Worm (Caenorhabditis elegans) whole organism, late embryonic: ENCODE data around the gene Y41D4B.11.
"Not testable (repeated sequence)": the region's sequence is repeated elsewhere in the genome, so short reads cannot be mapped to it uniquely, and the experiment has no call there.

ENCODE experiments used
- C08G9.2 ChIP-seq: sonication (generic microtip); optimal IDR thresholded peaks from 2 replicates; lab custom pipeline; 2016; ENCODE audit warnings: mild to moderate bottlenecking, missing genetic modification characterization, moderate library complexity, missing compliant biosample characterization
- F13H6.1 ChIP-seq: sonication (generic microtip); optimal IDR thresholded peaks from 2 replicates; lab custom pipeline; 2016; ENCODE audit warnings: missing genetic modification characterization, missing compliant biosample characterization
- T23F11.4 ChIP-seq: fragments of 200-800 bp; sonication (Bioruptor generic); optimal IDR thresholded peaks from 2 replicates; lab custom pipeline; 2018; ENCODE audit warnings: mild to moderate bottlenecking, missing genetic modification characterization, missing compliant biosample characterization
- Y22D7AL.16 ChIP-seq: sonication (generic microtip); optimal IDR thresholded peaks from 2 replicates; lab custom pipeline; 2016; ENCODE audit warnings: missing genetic modification characterization, missing compliant biosample characterization
- ceh-14 ChIP-seq: sonication (generic microtip); optimal IDR thresholded peaks from 2 replicates; lab custom pipeline; 2016; ENCODE audit warnings: missing genotype, missing genetic modification characterization, missing compliant biosample characterization
- ceh-19 ChIP-seq: fragments of 200-800 bp; sonication (Bioruptor generic); optimal IDR thresholded peaks from 2 replicates; lab custom pipeline; 2018; ENCODE audit warnings: mild to moderate bottlenecking, missing genetic modification characterization, missing compliant biosample characterization
- ceh-2 ChIP-seq: sonication (generic microtip); optimal IDR thresholded peaks from 2 replicates; lab custom pipeline; 2016; ENCODE audit warnings: missing genotype, missing genetic modification characterization, missing compliant biosample characterization
- ceh-30 ChIP-seq: fragments of 150-350 bp; optimal IDR thresholded peaks from 2 replicates; lab custom pipeline; 2014; ENCODE audit warnings: missing biosample characterization, missing genetic modification characterization
- ceh-31 ChIP-seq: sonication (generic microtip); optimal IDR thresholded peaks from 2 replicates; lab custom pipeline; 2016; ENCODE audit warnings: missing genetic modification characterization, missing compliant biosample characterization
- ceh-48 ChIP-seq: sonication (generic microtip); optimal IDR thresholded peaks from 2 replicates; lab custom pipeline; 2016; ENCODE audit warnings: missing genetic modification characterization, inconsistent platforms, missing compliant biosample characterization
- ceh-6 ChIP-seq: fragments of 200-800 bp; sonication (Bioruptor generic); optimal IDR thresholded peaks from 2 replicates; lab custom pipeline; 2018; ENCODE audit warnings: mild to moderate bottlenecking, missing genetic modification characterization, missing compliant biosample characterization
- che-1 ChIP-seq: sonication (generic microtip); optimal IDR thresholded peaks from 2 replicates; lab custom pipeline; 2016; ENCODE audit warnings: mild to moderate bottlenecking, missing genetic modification characterization, missing compliant biosample characterization
- dve-1 ChIP-seq: sonication (generic microtip); optimal IDR thresholded peaks from 2 replicates; lab custom pipeline; 2017; ENCODE audit warnings: antibody characterized with exemption, mild to moderate bottlenecking, missing genetic modification characterization, missing compliant biosample characterization
- elt-2 ChIP-seq: sonication (generic microtip); optimal IDR thresholded peaks from 2 replicates; lab custom pipeline; 2016; ENCODE audit warnings: missing genetic modification reagents, missing genetic modification characterization, missing compliant biosample characterization
- fax-1 ChIP-seq: sonication (generic microtip); optimal IDR thresholded peaks from 2 replicates; lab custom pipeline; 2016; ENCODE audit warnings: missing genotype, missing genetic modification characterization, missing compliant biosample characterization
- fkh-6 ChIP-seq: sonication (generic microtip); optimal IDR thresholded peaks from 2 replicates; lab custom pipeline; 2016; ENCODE audit warnings: missing genetic modification characterization, missing compliant biosample characterization
- gmeb-2 ChIP-seq: sonication (generic microtip); optimal IDR thresholded peaks from 2 replicates; lab custom pipeline; 2016; ENCODE audit warnings: missing genetic modification characterization, inconsistent platforms, missing compliant biosample characterization
- hlh-13 ChIP-seq: fragments of 200-800 bp; sonication (Bioruptor generic); optimal IDR thresholded peaks from 2 replicates; lab custom pipeline; 2018; ENCODE audit warnings: mild to moderate bottlenecking, missing genetic modification characterization, missing compliant biosample characterization
- hlh-15 ChIP-seq: sonication (generic microtip); optimal IDR thresholded peaks from 2 replicates; lab custom pipeline; 2016; ENCODE audit warnings: missing genetic modification characterization, missing compliant biosample characterization
- hlh-30 ChIP-seq: sonication (generic microtip); optimal IDR thresholded peaks from 2 replicates; lab custom pipeline; 2017; ENCODE audit warnings: antibody characterized with exemption, missing genetic modification characterization, missing compliant biosample characterization; ENCODE audit not compliant: insufficient read depth
- hlh-6 ChIP-seq: sonication (generic microtip); optimal IDR thresholded peaks from 2 replicates; lab custom pipeline; 2016; ENCODE audit warnings: missing genotype, missing genetic modification characterization, missing compliant biosample characterization
- hlh-8 ChIP-seq: sonication (generic microtip); optimal IDR thresholded peaks from 2 replicates; lab custom pipeline; 2016; ENCODE audit warnings: missing genotype, missing genetic modification characterization, missing compliant biosample characterization
- lim-6 ChIP-seq: sonication (generic microtip); optimal IDR thresholded peaks from 2 replicates; lab custom pipeline; 2016; ENCODE audit warnings: missing genetic modification characterization, missing compliant biosample characterization
- madf-2 ChIP-seq: sonication (generic microtip); optimal IDR thresholded peaks from 2 replicates; lab custom pipeline; 2017; ENCODE audit warnings: missing genetic modification characterization, missing compliant biosample characterization
- nhr-11 ChIP-seq: fragments of 150-350 bp; optimal IDR thresholded peaks from 2 replicates; lab custom pipeline; 2014; ENCODE audit warnings: missing biosample characterization, missing genetic modification characterization
- npax-4 ChIP-seq: sonication (generic microtip); optimal IDR thresholded peaks from 2 replicates; lab custom pipeline; 2016; ENCODE audit warnings: missing genetic modification characterization, missing compliant biosample characterization
- odd-2 ChIP-seq: sonication (generic microtip); optimal IDR thresholded peaks from 2 replicates; lab custom pipeline; 2017; ENCODE audit warnings: antibody characterized with exemption, mild to moderate bottlenecking, missing genetic modification characterization, missing compliant biosample characterization
- pag-3 ChIP-seq: sonication (generic microtip); optimal IDR thresholded peaks from 2 replicates; lab custom pipeline; 2016; ENCODE audit warnings: missing compliant biosample characterization, missing genetic modification characterization, borderline replicate concordance
- pat-9 ChIP-seq: fragments of 200-800 bp; sonication (Bioruptor generic); optimal IDR thresholded peaks from 2 replicates; lab custom pipeline; 2018; ENCODE audit warnings: mild to moderate bottlenecking, missing genetic modification characterization, moderate library complexity, missing compliant biosample characterization
- pha-2 ChIP-seq: sonication (generic microtip); optimal IDR thresholded peaks from 2 replicates; lab custom pipeline; 2017; ENCODE audit warnings: mild to moderate bottlenecking, missing genetic modification characterization, missing compliant biosample characterization
- pqm-1 ChIP-seq: sonication (generic microtip); optimal IDR thresholded peaks from 2 replicates; lab custom pipeline; 2016; ENCODE audit warnings: missing genetic modification characterization, missing compliant biosample characterization
- rnt-1 ChIP-seq: sonication (generic microtip); optimal IDR thresholded peaks from 2 replicates; lab custom pipeline; 2016; ENCODE audit warnings: missing genetic modification characterization, missing compliant biosample characterization
- syd-9 ChIP-seq: sonication (generic microtip); optimal IDR thresholded peaks from 2 replicates; lab custom pipeline; 2016; ENCODE audit warnings: mild to moderate bottlenecking, missing genetic modification characterization, moderate library complexity, missing compliant biosample characterization
- tbx-2 ChIP-seq: sonication (generic microtip); optimal IDR thresholded peaks from 2 replicates; lab custom pipeline; 2016; ENCODE audit warnings: missing genetic modification characterization, missing compliant biosample characterization
- unc-3 ChIP-seq, 2 experiments: fragments of 200-800 bp in 1 of 2; sonication (Bioruptor generic) in 1 of 2; sonication (generic microtip) in 1 of 2; conservative IDR thresholded peaks in 1 of 2; optimal IDR thresholded peaks in 1 of 2; 2 replicates each; pipeline versions ENCODE4 v1.3.6 to Lab custom; 2016 to 2022; ENCODE audit warnings: missing compliant biosample characterization in 2 of 2, missing genetic modification characterization in 2 of 2, missing genetic modification reagents in 1 of 2
- unc-42 ChIP-seq: sonication (generic microtip); optimal IDR thresholded peaks from 2 replicates; lab custom pipeline; 2016; ENCODE audit warnings: missing genotype, missing genetic modification characterization, missing compliant biosample characterization
- unc-55 ChIP-seq: sonication (generic microtip); optimal IDR thresholded peaks from 2 replicates; lab custom pipeline; 2017; ENCODE audit warnings: missing biosample characterization, missing genetic modification reagents, missing genetic modification characterization

Gene Y41D4B.11

ce11 chrIV:1602936-1603457 lies 2.5 kb upstream of the Y41D4B.11 start:
- TF ChIP-seq hlh-30, result no peak

ce11 chrIV:1609973-1610372 lies 4.5 kb downstream of the Y41D4B.11 start, which contains the start of gene dsl-3:
Gene dsl-3, plus strand, starts transcription at chrIV:1610273.
- not testable (repeated sequence) for TF ChIP-seq hlh-15; pag-3 (tag; lab: Kevin White, UChicago); C08G9.2 (tag; lab: Kevin White, UChicago)

DNA sequence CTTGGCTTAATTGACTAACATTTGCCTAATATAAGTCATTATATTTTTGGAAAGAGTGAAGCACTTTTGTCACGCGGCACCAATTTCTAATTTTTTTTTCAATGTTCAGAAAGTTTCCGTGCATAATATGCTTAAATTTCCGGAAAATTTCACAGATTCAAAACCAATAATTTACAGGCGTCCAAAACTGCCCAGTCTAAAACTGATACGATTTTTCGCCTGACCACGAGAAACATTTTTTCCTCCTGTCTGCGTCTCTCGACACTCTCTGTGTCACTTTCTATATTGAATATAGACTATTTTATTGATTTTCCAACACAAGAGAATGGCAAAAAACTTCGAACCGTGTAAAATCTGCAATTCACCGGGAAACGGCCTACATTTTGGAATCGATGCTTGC lies 8.1 kb downstream of the Y41D4B.11 start, which contains the start of gene nhr-122:
nhr-122 (plus strand) TSS at position 301 of the 400 bp plus-strand sequence.
- TF ChIP-seq npax-4 (tag; lab: Kevin White, UChicago) (no peak), unc-55 (GFP tag; lab: Kevin White, UChicago) (no peak), rnt-1 (tag; lab: Kevin White, UChicago) (no peak), unc-42 (tag; lab: Kevin White, UChicago) (no peak), pha-2 (tag; lab: Kevin White, UChicago) (no peak), syd-9 (tag; lab: Kevin White, UChicago) (no peak), hlh-13 (GFP tag; lab: Kevin White, UChicago) (no peak), hlh-15 (no peak), hlh-8 (tag; lab: Kevin White, UChicago) (no peak), pag-3 (tag; lab: Kevin White, UChicago) (no peak), ceh-48 (tag; lab: Kevin White, UChicago) (no peak), fkh-6 (tag; lab: Kevin White, UChicago) (no peak), Y22D7AL.16 (tag; lab: Kevin White, UChicago) (no peak), madf-2 (tag; lab: Kevin White, UChicago) (no peak), ceh-19 (GFP tag; lab: Kevin White, UChicago) (no peak), fax-1 (tag; lab: Kevin White, UChicago) (no peak), unc-3 (GFP tag; conservative IDR thresholded peaks at IDR 0.05; lab: Robert Waterston, UW) (no peak), unc-3 (tag; optimal IDR thresholded peaks at IDR 0.05; lab: Kevin White, UChicago) (no peak), T23F11.4 (GFP tag; lab: Kevin White, UChicago) (no peak), odd-2 (tag; lab: Kevin White, UChicago) (no peak)

DNA sequence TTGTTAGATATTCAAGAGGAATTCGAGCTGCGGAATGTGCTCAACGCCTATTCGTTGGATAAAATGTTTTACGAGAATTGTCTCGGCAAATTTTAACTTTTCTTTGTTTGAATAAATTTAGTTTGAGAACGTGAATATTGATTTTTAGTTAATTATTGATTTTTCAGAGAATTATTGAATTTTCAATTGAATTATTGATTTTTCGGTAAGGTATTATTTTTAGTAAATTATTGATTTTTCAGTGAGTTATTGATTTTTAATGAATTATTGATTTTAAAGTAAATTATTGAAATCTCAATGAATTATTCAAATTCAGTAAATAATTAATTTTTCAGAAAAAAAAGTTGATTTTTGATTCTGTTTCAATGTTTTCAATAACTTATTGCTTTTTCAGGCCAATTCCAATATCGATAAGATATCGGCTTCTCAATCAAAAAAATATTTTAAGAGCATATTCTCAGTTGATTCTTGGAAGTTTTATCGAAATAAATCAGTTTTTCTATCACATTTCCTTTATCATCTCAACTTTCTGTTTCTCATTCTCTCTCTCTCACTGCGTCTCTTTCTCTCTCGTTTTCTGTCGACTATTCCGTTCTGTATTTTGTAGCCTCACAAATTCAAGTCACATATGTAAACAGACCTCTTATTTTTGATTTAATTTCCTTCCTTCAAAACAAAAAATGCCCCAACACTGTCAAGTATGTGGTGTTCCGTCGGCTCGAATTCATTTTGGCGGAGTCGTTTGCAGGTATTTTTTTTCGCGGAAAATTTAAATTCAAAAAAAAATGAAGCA lies 14.2 kb downstream of the Y41D4B.11 start, which contains the start of gene nhr-92:
nhr-92 (plus strand) TSS at position 576 of the 793 bp plus-strand sequence.
- peak; percentile 15 for TF ChIP-seq elt-2 (tag; lab: Kevin White, UChicago)
- TF ChIP-seq hlh-8 (tag; lab: Kevin White, UChicago), result no peak
- no peak for TF ChIP-seq pqm-1

DNA sequence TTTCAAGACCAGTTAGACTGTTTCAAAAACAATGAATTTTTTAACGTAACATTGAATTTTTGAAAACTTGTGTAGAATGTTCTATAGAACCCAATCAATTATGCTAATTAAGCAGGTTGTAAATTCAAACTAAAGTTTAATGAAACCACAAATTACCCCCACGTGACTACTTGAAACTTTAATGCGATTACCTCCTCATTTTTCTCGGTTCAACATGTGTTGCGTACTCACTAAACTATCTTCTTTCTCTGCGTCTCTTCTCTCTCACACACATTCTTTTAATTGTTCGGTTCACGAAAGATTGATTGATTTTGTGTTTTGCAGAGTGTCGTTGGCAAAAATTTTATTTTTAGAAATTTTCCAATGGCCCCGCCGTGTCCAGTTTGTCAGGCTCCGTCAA lies 18.2 kb downstream of the Y41D4B.11 start, which contains the start of gene nhr-87:
nhr-87 (plus strand) TSS at position 318 of the 400 bp plus-strand sequence.
- no peak for TF ChIP-seq dve-1 (tag; lab: Kevin White, UChicago)
- peak; percentile 50 for TF ChIP-seq unc-55 (GFP tag; lab: Kevin White, UChicago)

ce11 chrIV:1624447-1624846 lies 18.9 kb downstream of the Y41D4B.11 start:
- TF ChIP-seq ceh-30 (tag; lab: Kevin White, UChicago) (peak; percentile 99), ceh-19 (GFP tag; lab: Kevin White, UChicago) (no peak)

ce11 chrIV:1626342-1626855 lies 20.9 kb downstream of the Y41D4B.11 start, which contains the start of gene nhr-146:
Gene nhr-146, plus strand, starts transcription at chrIV:1626805.
- no peak for TF ChIP-seq ceh-6
- TF ChIP-seq madf-2 (tag; lab: Kevin White, UChicago), result no peak
- no peak for TF ChIP-seq ceh-31 (tag; lab: Kevin White, UChicago)
- no peak for TF ChIP-seq ceh-2 (tag; lab: Kevin White, UChicago)
- no peak for TF ChIP-seq F13H6.1 (tag; lab: Kevin White, UChicago)
- TF ChIP-seq pat-9, result no peak
- TF ChIP-seq nhr-11 (tag; lab: Kevin White, UChicago), result no peak
- no peak for TF ChIP-seq fax-1 (tag; lab: Kevin White, UChicago)
- TF ChIP-seq che-1 (tag; lab: Kevin White, UChicago), result no peak
- no peak for TF ChIP-seq hlh-6 (tag; lab: Kevin White, UChicago)
- TF ChIP-seq gmeb-2 (tag; lab: Kevin White, UChicago), result no peak
- TF ChIP-seq tbx-2 (tag; lab: Kevin White, UChicago), result no peak
- TF ChIP-seq ceh-14, result no peak
- TF ChIP-seq lim-6 (tag; lab: Kevin White, UChicago), result no peak
- no peak for TF ChIP-seq hlh-13 (GFP tag; lab: Kevin White, UChicago)
- TF ChIP-seq, all 69 proteins: peak for 0
